Worm (Caenorhabditis elegans) whole organism, young adult: ENCODE measurements around the gene atgp-1.

Source experiments
- B0336.3 ChIP-seq: fragments of 200-800 bp; sonication (Bioruptor generic); IDR thresholded peaks from 2 replicates; pipeline ENCODE4 v1.3.6; 2022; ENCODE audit warnings: missing genetic modification characterization, missing compliant biosample characterization
- F10E7.11 ChIP-seq: sonication (generic microtip); optimal IDR thresholded peaks from 2 replicates; lab custom pipeline; 2017; ENCODE audit warnings: mild to moderate bottlenecking, missing genetic modification characterization, moderate library complexity, missing compliant biosample characterization
- F57C9.4 ChIP-seq: sonication (generic microtip); optimal IDR thresholded peaks from 2 replicates; lab custom pipeline; 2017; ENCODE audit warnings: mild to moderate bottlenecking, missing genetic modification characterization, missing compliant biosample characterization
- ama-1 ChIP-seq, 3 experiments: fragments of 150-350 bp in 1 of 3; sonication (generic microtip) in 2 of 3; optimal IDR thresholded peaks; 2 replicates each; lab custom pipeline; 2014 to 2018; ENCODE audit warnings: missing biosample characterization in 2 of 3, missing genetic modification characterization in 2 of 3, missing genetic modification reagents in 2 of 3
- ccch-3 ChIP-seq: fragments of 200-800 bp; sonication (Bioruptor generic); optimal IDR thresholded peaks from 2 replicates; lab custom pipeline; 2018; ENCODE audit warnings: mild to moderate bottlenecking, missing genetic modification characterization, missing compliant biosample characterization
- egl-18 ChIP-seq: fragments of 200-800 bp; sonication (Bioruptor generic); IDR thresholded peaks from 2 replicates; pipeline ENCODE4 v1.3.6; 2022; ENCODE audit warnings: missing genetic modification reagents, missing genetic modification characterization, missing compliant biosample characterization
- madf-8 ChIP-seq: fragments of 200-800 bp; sonication (Bioruptor generic); conservative IDR thresholded peaks from 2 replicates; pipeline ENCODE4 v1.3.6; 2022; ENCODE audit warnings: missing genetic modification reagents, missing genetic modification characterization, missing compliant biosample characterization
- nhr-27 ChIP-seq: fragments of 200-800 bp; sonication (Bioruptor generic); optimal IDR thresholded peaks from 2 replicates; lab custom pipeline; 2018; ENCODE audit warnings: mild to moderate bottlenecking, missing genetic modification characterization, moderate library complexity, missing compliant biosample characterization
- pha-4 ChIP-seq: fragments of 150-350 bp; sonication (generic microtip); optimal IDR thresholded peaks from 2 replicates; lab custom pipeline; 2014; ENCODE audit warnings: missing biosample characterization, missing genetic modification reagents, missing genetic modification characterization
- sea-2 ChIP-seq: fragments of 200-800 bp; sonication (Bioruptor generic); IDR thresholded peaks from 2 replicates; pipeline ENCODE4 v1.3.6; 2022; ENCODE audit warnings: missing genetic modification characterization, missing compliant biosample characterization
- zim-3 ChIP-seq: sonication (generic microtip); optimal IDR thresholded peaks from 2 replicates; lab custom pipeline; 2017; ENCODE audit warnings: mild to moderate bottlenecking, missing genetic modification characterization, moderate library complexity, missing compliant biosample characterization
- ztf-26 ChIP-seq: sonication (generic microtip); optimal IDR thresholded peaks from 2 replicates; lab custom pipeline; 2017; ENCODE audit warnings: missing genetic modification characterization, missing compliant biosample characterization

DNA sequence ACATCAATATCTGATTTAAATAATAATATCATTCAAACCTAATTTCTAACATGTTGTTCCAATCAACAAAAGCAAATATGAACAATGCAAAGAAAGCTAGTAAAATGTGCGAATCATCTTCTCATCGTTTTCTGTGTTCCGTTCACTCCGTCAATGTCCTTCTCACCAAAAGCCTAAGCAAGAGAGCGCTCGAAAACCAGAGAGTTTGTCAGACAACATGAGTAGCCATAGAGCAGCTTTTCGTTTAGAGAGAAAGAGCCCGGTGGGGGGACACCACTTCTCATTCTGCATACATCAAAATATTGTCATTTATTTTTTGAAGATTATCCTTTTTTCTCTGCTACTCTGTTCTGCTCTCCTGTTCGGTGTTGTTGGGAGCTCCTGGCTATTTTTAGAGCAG, 24.5 kb downstream of the atgp-1 start:
- TF ChIP-seq pha-4 (tag; lab: Kevin White, UChicago): no peak
- no peak for TF ChIP-seq ccch-3 (GFP tag; lab: Kevin White, UChicago)
- TF ChIP-seq madf-8: no peak
- no peak for TF ChIP-seq nhr-27 (tag; lab: Kevin White, UChicago)
- TF ChIP-seq B0336.3: no peak
- no peak for TF ChIP-seq egl-18 (GFP tag; lab: Robert Waterston, UW)
- TF ChIP-seq F10E7.11 (tag; lab: Kevin White, UChicago): no peak
- no peak for TF ChIP-seq F57C9.4 (tag; lab: Kevin White, UChicago)
- TF ChIP-seq ama-1 (optimal IDR thresholded peaks at IDR 0.05; lab: Kevin White, UChicago): no peak
- TF ChIP-seq ama-1 (GFP tag; optimal IDR thresholded peaks at IDR 0.05; lab: Kevin White, UChicago): no peak
- TF ChIP-seq sea-2: no peak
- TF ChIP-seq ztf-26 (tag; lab: Kevin White, UChicago): no peak
- TF ChIP-seq zim-3: no peak
